Fruit fly (Drosophila melanogaster) whole organism: ENCODE measurements around the gene bel.

Experiments used
- pan ChIP-seq: fragments of >200 bp; optimal IDR thresholded peaks from 2 replicates; lab custom pipeline; 2017
- usp ChIP-seq: fragments of >200 bp; optimal IDR thresholded peaks from 2 replicates; lab custom pipeline; 2017; ENCODE audit warnings: missing biosample characterization, missing genetic modification characterization, mixed read lengths

dm6 chr3R:8686446-8686845, 25.9 kb upstream of the bel start:
- no peak for TF ChIP-seq usp (GFP tag; lab: Kevin White, UChicago)
- no peak for TF ChIP-seq pan
